Worm (Caenorhabditis elegans): ENCODE data around the gene atrn-1.

- TF ChIP-seq mdl-1 (tag; optimal IDR thresholded peaks at IDR 0.05) = peak in 1 of 2 experiments; percentile 81
- TF ChIP-seq ztf-11 (tag; optimal IDR thresholded peaks at IDR 0.05) = peak; percentile 5
- no peak for TF ChIP-seq ama-1 (optimal IDR thresholded peaks at IDR 0.05)
- TF ChIP-seq fos-1 (tag; optimal IDR thresholded peaks at IDR 0.05) = peak; percentile 98
- TF ChIP-seq ceh-82 (tag; optimal IDR thresholded peaks at IDR 0.05) = peak; percentile 18
Measured at ce11 chrX:14746948-14747347, 35.6 kb downstream of the atrn-1 start, which contains the start of gene C05G5.2.

All from whole organism, L2 larva.